Comparison of ENCODE assay signal across 1 fruit fly cellular context in genomic region chrX:19697255-19697877, dm6.
TF ChIP-seq lines count a peak whose summit lies in the region.

No protein-coding gene starts in this region.

TF ChIP-seq in whole organism, embryonic, 481 proteins besides CTCF, POLR2A, EP300 and RAD21 (continued from another document and continues in another):
- no peak for TF ChIP-seq usp (GFP tag; optimal IDR thresholded peaks at IDR 0.05; lab: Kevin White, UChicago)
- peak; percentile 62 for TF ChIP-seq CG15479 (GFP tag; optimal IDR thresholded peaks at IDR 0.05; lab: Kevin White, UChicago)
- TF ChIP-seq Mad (GFP tag; optimal IDR thresholded peaks at IDR 0.05; lab: Kevin White, UChicago) = no peak
- TF ChIP-seq CG5180 (GFP tag; optimal IDR thresholded peaks at IDR 0.05; lab: Kevin White, UChicago) = no peak
- TF ChIP-seq Hsf (GFP tag; optimal IDR thresholded peaks at IDR 0.05; lab: Kevin White, UChicago) = no peak
- no peak for TF ChIP-seq wor (GFP tag; IDR thresholded peaks at IDR 0.05; lab: Robert Waterston, UW)
- TF ChIP-seq CG11398 (GFP tag; optimal IDR thresholded peaks at IDR 0.05; lab: Kevin White, UChicago) = no peak
- no peak for TF ChIP-seq CG17829 (tag; optimal IDR thresholded peaks at IDR 0.05; lab: Kevin White, UChicago)
- TF ChIP-seq grau (tag; optimal IDR thresholded peaks at IDR 0.05; lab: Kevin White, UChicago) = no peak
- TF ChIP-seq CG4424 (GFP tag; optimal IDR thresholded peaks at IDR 0.05; lab: Kevin White, UChicago) = no peak
- TF ChIP-seq ab (GFP tag; optimal IDR thresholded peaks at IDR 0.05; lab: Kevin White, UChicago) = no peak
- TF ChIP-seq nom (GFP tag; optimal IDR thresholded peaks at IDR 0.05; lab: Kevin White, UChicago) = peak; percentile 57
- TF ChIP-seq Nf-YA (GFP tag; IDR thresholded peaks at IDR 0.05; lab: Robert Waterston, UW) = no peak
- no peak for TF ChIP-seq CG10565 (GFP tag; optimal IDR thresholded peaks at IDR 0.05; lab: Kevin White, UChicago)
- no peak for TF ChIP-seq Neu2 (GFP tag; optimal IDR thresholded peaks at IDR 0.05; lab: Kevin White, UChicago; ENCODE audit: borderline replicate concordance)
- TF ChIP-seq CG6765 (GFP tag; optimal IDR thresholded peaks at IDR 0.05; lab: Kevin White, UChicago) = no peak
- peak; percentile 44 for TF ChIP-seq CG15696 (tag; optimal IDR thresholded peaks at IDR 0.05; lab: Kevin White, UChicago)
- no peak for TF ChIP-seq CG1024 (GFP tag; IDR thresholded peaks at IDR 0.05; lab: Robert Waterston, UW)
- no peak for TF ChIP-seq Ravus (GFP tag; IDR thresholded peaks at IDR 0.05; lab: Robert Waterston, UW)
- no peak for TF ChIP-seq CG3847 (GFP tag; IDR thresholded peaks at IDR 0.05; lab: Robert Waterston, UW)
- TF ChIP-seq Opbp (GFP tag; IDR thresholded peaks at IDR 0.05; lab: Robert Waterston, UW; ENCODE audit: partially characterized antibody) = no peak
- TF ChIP-seq grn (GFP tag; optimal IDR thresholded peaks at IDR 0.05; lab: Kevin White, UChicago) = no peak
- TF ChIP-seq CG10209 (GFP tag; optimal IDR thresholded peaks at IDR 0.05; lab: Kevin White, UChicago) = peak; percentile 3
- TF ChIP-seq Dref (GFP tag; IDR thresholded peaks at IDR 0.05; lab: Robert Waterston, UW) = no peak
- no peak for TF ChIP-seq cad (GFP tag; optimal IDR thresholded peaks at IDR 0.05; lab: Kevin White, UChicago)
- TF ChIP-seq Mrtf (GFP tag; IDR thresholded peaks at IDR 0.05; lab: Robert Waterston, UW) = no peak
- no peak for TF ChIP-seq MBD-R2 (GFP tag; IDR thresholded peaks at IDR 0.05; lab: Robert Waterston, UW)
- no peak for TF ChIP-seq az2 (GFP tag; optimal IDR thresholded peaks at IDR 0.05; lab: Kevin White, UChicago)
- no peak for TF ChIP-seq CG12744 (GFP tag; optimal IDR thresholded peaks at IDR 0.05; lab: Kevin White, UChicago)
- no peak for TF ChIP-seq maf-S (GFP tag; optimal IDR thresholded peaks at IDR 0.05; lab: Kevin White, UChicago)
- peak; percentile 23 for TF ChIP-seq fru (optimal IDR thresholded peaks at IDR 0.05; lab: Kevin White, UChicago)
- TF ChIP-seq toy (GFP tag; IDR thresholded peaks at IDR 0.05; lab: Robert Waterston, UW) = no peak
- no peak for TF ChIP-seq eyg (GFP tag; optimal IDR thresholded peaks at IDR 0.05; lab: Kevin White, UChicago)
- no peak for TF ChIP-seq E2f1 (GFP tag; IDR thresholded peaks at IDR 0.05; lab: Robert Waterston, UW)
- no peak for TF ChIP-seq CG2129 (GFP tag; IDR thresholded peaks at IDR 0.05; lab: Robert Waterston, UW; ENCODE audit: partially characterized antibody)
- TF ChIP-seq twi (tag; optimal IDR thresholded peaks at IDR 0.05; lab: Kevin White, UChicago) = no peak
- no peak for TF ChIP-seq sens-2 (GFP tag; IDR thresholded peaks at IDR 0.05; lab: Robert Waterston, UW)
- no peak for TF ChIP-seq slbo (GFP tag; IDR thresholded peaks at IDR 0.05; lab: Robert Waterston, UW)
- no peak for TF ChIP-seq sna (GFP tag; IDR thresholded peaks at IDR 0.05; lab: Robert Waterston, UW; ENCODE audit: partially characterized antibody)
- no peak for TF ChIP-seq CG17612 (GFP tag; IDR thresholded peaks at IDR 0.05; lab: Robert Waterston, UW)
- TF ChIP-seq chinmo (GFP tag; IDR thresholded peaks at IDR 0.05; lab: Robert Waterston, UW; ENCODE audit: partially characterized antibody) = 0 out of 4 replicates have a peak, but pooled peaks have one; percentile 61
- TF ChIP-seq Aef1 (GFP tag; IDR thresholded peaks at IDR 0.05; lab: Robert Waterston, UW) = no peak
- TF ChIP-seq HLH3B (GFP tag; IDR thresholded peaks at IDR 0.05; lab: Robert Waterston, UW) = peak; percentile 26; the same call in 1 of the 2 replicates
- TF ChIP-seq CG8089 (GFP tag; optimal IDR thresholded peaks at IDR 0.05; lab: Kevin White, UChicago) = no peak
- no peak for TF ChIP-seq Atf3 (GFP tag; optimal IDR thresholded peaks at IDR 0.05; lab: Kevin White, UChicago)
- no peak for TF ChIP-seq gcm (GFP tag; optimal IDR thresholded peaks at IDR 0.05; lab: Kevin White, UChicago)
- peak; percentile 37 for TF ChIP-seq YL-1 (GFP tag; optimal IDR thresholded peaks at IDR 0.05; lab: Kevin White, UChicago)
- no peak for TF ChIP-seq CG11560 (tag; IDR thresholded peaks at IDR 0.05; lab: Robert Waterston, UW)
- TF ChIP-seq HLHmδ (GFP tag; optimal IDR thresholded peaks at IDR 0.05; lab: Kevin White, UChicago) = peak; percentile 39
- no peak for TF ChIP-seq Ets97D (GFP tag; optimal IDR thresholded peaks at IDR 0.05; lab: Kevin White, UChicago)
- TF ChIP-seq unc-4 (GFP tag; IDR thresholded peaks at IDR 0.05; lab: Robert Waterston, UW; ENCODE audit: partially characterized antibody) = no peak
- TF ChIP-seq Sry-δ (GFP tag; optimal IDR thresholded peaks at IDR 0.05; lab: Kevin White, UChicago) = no peak
- TF ChIP-seq CG3281 (GFP tag; optimal IDR thresholded peaks at IDR 0.05; lab: Kevin White, UChicago) = no peak
- TF ChIP-seq en (GFP tag; optimal IDR thresholded peaks at IDR 0.05; lab: Kevin White, UChicago) = no peak
- no peak for TF ChIP-seq jigr1 (GFP tag; IDR thresholded peaks at IDR 0.05; lab: Robert Waterston, UW)
- peak; percentile 24 for TF ChIP-seq jumu (GFP tag; optimal IDR thresholded peaks at IDR 0.05; lab: Kevin White, UChicago)
- no peak for TF ChIP-seq CG13894 (tag; optimal IDR thresholded peaks at IDR 0.05; lab: Kevin White, UChicago)
- TF ChIP-seq CG11093 (GFP tag; IDR thresholded peaks at IDR 0.05; lab: Robert Waterston, UW) = no peak
- no peak for TF ChIP-seq TFAM (GFP tag; optimal IDR thresholded peaks at IDR 0.05; lab: Kevin White, UChicago)
- TF ChIP-seq CG3726 (GFP tag; IDR thresholded peaks at IDR 0.05; lab: Robert Waterston, UW) = no peak
- peak; percentile 11 for TF ChIP-seq Bdp1 (GFP tag; optimal IDR thresholded peaks at IDR 0.05; lab: Kevin White, UChicago)
- no peak for TF ChIP-seq CG1529 (GFP tag; optimal IDR thresholded peaks at IDR 0.05; lab: Kevin White, UChicago)
- TF ChIP-seq CG17186 (GFP tag; optimal IDR thresholded peaks at IDR 0.05; lab: Kevin White, UChicago) = no peak
- peak; percentile 1 for TF ChIP-seq CG16863 (GFP tag; optimal IDR thresholded peaks at IDR 0.05; lab: Kevin White, UChicago)
- no peak for TF ChIP-seq dpn (GFP tag; optimal IDR thresholded peaks at IDR 0.05; lab: Kevin White, UChicago)
- TF ChIP-seq Dfd (GFP tag; optimal IDR thresholded peaks at IDR 0.05; lab: Kevin White, UChicago) = no peak
- TF ChIP-seq ash1 (GFP tag; optimal IDR thresholded peaks at IDR 0.05; lab: Kevin White, UChicago) = no peak
- no peak for TF ChIP-seq stwl (tag; optimal IDR thresholded peaks at IDR 0.05; lab: Kevin White, UChicago)
- no peak for TF ChIP-seq Xbp1 (GFP tag; optimal IDR thresholded peaks at IDR 0.05; lab: Kevin White, UChicago)
- TF ChIP-seq ttk (GFP tag; IDR thresholded peaks at IDR 0.05; lab: Robert Waterston, UW) = no peak
- TF ChIP-seq CG2712 (tag; optimal IDR thresholded peaks at IDR 0.05; lab: Kevin White, UChicago) = peak; percentile 3
- TF ChIP-seq pan (optimal IDR thresholded peaks at IDR 0.05; lab: Kevin White, UChicago) = no peak
- no peak for TF ChIP-seq pan (GFP tag; optimal IDR thresholded peaks at IDR 0.05 in 1 of 2, IDR thresholded peaks at IDR 0.05 in 1 of 2)
- TF ChIP-seq klu (GFP tag; IDR thresholded peaks at IDR 0.05; lab: Robert Waterston, UW) = no peak
- TF ChIP-seq CG9932 (GFP tag; IDR thresholded peaks at IDR 0.05; lab: Robert Waterston, UW) = no peak
- TF ChIP-seq slou (GFP tag; optimal IDR thresholded peaks at IDR 0.05; lab: Kevin White, UChicago) = no peak
- TF ChIP-seq Awh (GFP tag; IDR thresholded peaks at IDR 0.05; lab: Robert Waterston, UW) = no peak
- TF ChIP-seq Oaz (GFP tag; IDR thresholded peaks at IDR 0.05; lab: Robert Waterston, UW) = no peak
- TF ChIP-seq zfh1 (GFP tag; IDR thresholded peaks at IDR 0.05; lab: Robert Waterston, UW) = 0 out of 3 replicates have a peak, but pooled peaks have one; percentile 27
- TF ChIP-seq ara (GFP tag; IDR thresholded peaks at IDR 0.05; lab: Robert Waterston, UW) = peak; percentile 21; the same call in 1 of the 2 replicates
- TF ChIP-seq crp (GFP tag; optimal IDR thresholded peaks at IDR 0.05; lab: Kevin White, UChicago) = no peak
- no peak for TF ChIP-seq prd (optimal IDR thresholded peaks at IDR 0.05; lab: Kevin White, UChicago)
- TF ChIP-seq prd (GFP tag; IDR thresholded peaks at IDR 0.05; lab: Robert Waterston, UW) = no peak
- TF ChIP-seq D (optimal IDR thresholded peaks at IDR 0.05; lab: Kevin White, UChicago) = no peak
- TF ChIP-seq D (GFP tag; optimal IDR thresholded peaks at IDR 0.05; lab: Kevin White, UChicago) = no peak
- TF ChIP-seq CG11456 (GFP tag; IDR thresholded peaks at IDR 0.05; lab: Robert Waterston, UW) = 0 out of 3 replicates have a peak, but pooled peaks have one; percentile 22
- TF ChIP-seq CG32532 (GFP tag; IDR thresholded peaks at IDR 0.05; lab: Robert Waterston, UW) = no peak
- TF ChIP-seq h (optimal IDR thresholded peaks at IDR 0.05; lab: Kevin White, UChicago) = no peak
- peak; percentile 76 for TF ChIP-seq Elba2 (GFP tag; optimal IDR thresholded peaks at IDR 0.05; lab: Kevin White, UChicago)
- TF ChIP-seq CG18764 (GFP tag; optimal IDR thresholded peaks at IDR 0.05; lab: Kevin White, UChicago) = no peak
- TF ChIP-seq z (GFP tag; IDR thresholded peaks at IDR 0.05; lab: Robert Waterston, UW) = no peak
- TF ChIP-seq CG7963 (GFP tag; IDR thresholded peaks at IDR 0.05; lab: Robert Waterston, UW; ENCODE audit: partially characterized antibody) = no peak
- TF ChIP-seq Trl (optimal IDR thresholded peaks at IDR 0.05; lab: Kevin White, UChicago) = peak in 1 of 2 experiments; percentile 10
- no peak for TF ChIP-seq Trl (GFP tag; optimal IDR thresholded peaks at IDR 0.05; lab: Kevin White, UChicago)
- no peak for TF ChIP-seq CG18599 (GFP tag; optimal IDR thresholded peaks at IDR 0.05; lab: Kevin White, UChicago)
- no peak for TF ChIP-seq CG8281 (tag; optimal IDR thresholded peaks at IDR 0.05; lab: Kevin White, UChicago)
- no peak for TF ChIP-seq abd-A (tag; optimal IDR thresholded peaks at IDR 0.05; lab: Kevin White, UChicago)
- no peak for TF ChIP-seq CG8765 (GFP tag; IDR thresholded peaks at IDR 0.05; lab: Robert Waterston, UW)
- TF ChIP-seq Usf (GFP tag; optimal IDR thresholded peaks at IDR 0.05; lab: Kevin White, UChicago) = no peak
- no peak for TF ChIP-seq CG3995 (GFP tag; optimal IDR thresholded peaks at IDR 0.05; lab: Kevin White, UChicago)
- TF ChIP-seq HLH4C (GFP tag; IDR thresholded peaks at IDR 0.05; lab: Robert Waterston, UW; ENCODE audit: partially characterized antibody) = no peak
- no peak for TF ChIP-seq CG18476 (GFP tag; optimal IDR thresholded peaks at IDR 0.05; lab: Kevin White, UChicago)
- no peak for TF ChIP-seq CG9797 (GFP tag; optimal IDR thresholded peaks at IDR 0.05; lab: Kevin White, UChicago)
- TF ChIP-seq chm (GFP tag; IDR thresholded peaks at IDR 0.05; lab: Robert Waterston, UW) = no peak
- TF ChIP-seq aop (GFP tag; IDR thresholded peaks at IDR 0.05; lab: Robert Waterston, UW) = no peak
- peak; percentile 98 for TF ChIP-seq cg (GFP tag; optimal IDR thresholded peaks at IDR 0.05; lab: Kevin White, UChicago)
- TF ChIP-seq vfl (GFP tag; optimal IDR thresholded peaks at IDR 0.05; lab: Kevin White, UChicago) = no peak
- no peak for TF ChIP-seq croc (GFP tag; conservative IDR thresholded peaks at IDR 0.05; lab: Robert Waterston, UW)
- TF ChIP-seq tx (GFP tag; optimal IDR thresholded peaks at IDR 0.05; lab: Kevin White, UChicago) = no peak
- no peak for TF ChIP-seq pb (GFP tag; optimal IDR thresholded peaks at IDR 0.05; lab: Kevin White, UChicago)
- no peak for TF ChIP-seq CG4404 (GFP tag; IDR thresholded peaks at IDR 0.05; lab: Robert Waterston, UW)
- TF ChIP-seq pfk (GFP tag; optimal IDR thresholded peaks at IDR 0.05; lab: Kevin White, UChicago) = no peak
- TF ChIP-seq CG11723 (GFP tag; optimal IDR thresholded peaks at IDR 0.05; lab: Kevin White, UChicago) = no peak
- no peak for TF ChIP-seq Camta (GFP tag; optimal IDR thresholded peaks at IDR 0.05; lab: Kevin White, UChicago)
- TF ChIP-seq CG12299 (tag; optimal IDR thresholded peaks at IDR 0.05; lab: Kevin White, UChicago) = no peak
- peak; percentile 42 for TF ChIP-seq CG10543 (GFP tag; optimal IDR thresholded peaks at IDR 0.05; lab: Kevin White, UChicago)
- TF ChIP-seq row (GFP tag; IDR thresholded peaks at IDR 0.05; lab: Robert Waterston, UW) = no peak
- TF ChIP-seq disco-r (GFP tag; optimal IDR thresholded peaks at IDR 0.05; lab: Kevin White, UChicago) = no peak
- no peak for TF ChIP-seq CG30403 (GFP tag; optimal IDR thresholded peaks at IDR 0.05; lab: Kevin White, UChicago)
- no peak for TF ChIP-seq Dad (GFP tag; optimal IDR thresholded peaks at IDR 0.05; lab: Kevin White, UChicago)
- TF ChIP-seq CG2202 (tag; optimal IDR thresholded peaks at IDR 0.05; lab: Kevin White, UChicago) = no peak
- peak; percentile 17 for TF ChIP-seq CG4617 (GFP tag; optimal IDR thresholded peaks at IDR 0.05; lab: Kevin White, UChicago; ENCODE audit: borderline replicate concordance)
- TF ChIP-seq CG13296 (GFP tag; optimal IDR thresholded peaks at IDR 0.05; lab: Kevin White, UChicago) = no peak
- no peak for TF ChIP-seq unpg (GFP tag; optimal IDR thresholded peaks at IDR 0.05; lab: Kevin White, UChicago)
- no peak for TF ChIP-seq Xrp1 (GFP tag; IDR thresholded peaks at IDR 0.05; lab: Robert Waterston, UW)
- TF ChIP-seq Fer1 (GFP tag; optimal IDR thresholded peaks at IDR 0.05; lab: Kevin White, UChicago) = no peak
- TF ChIP-seq CG8359 (GFP tag; optimal IDR thresholded peaks at IDR 0.05; lab: Kevin White, UChicago; ENCODE audit: borderline replicate concordance) = no peak
- no peak for TF ChIP-seq CG15269 (tag; optimal IDR thresholded peaks at IDR 0.05; lab: Kevin White, UChicago)
- no peak for TF ChIP-seq ind (GFP tag; optimal IDR thresholded peaks at IDR 0.05; lab: Kevin White, UChicago)
- TF ChIP-seq nerfin-1 (tag; optimal IDR thresholded peaks at IDR 0.05; lab: Kevin White, UChicago) = no peak
- TF ChIP-seq CG6654 (GFP tag; optimal IDR thresholded peaks at IDR 0.05; lab: Kevin White, UChicago) = no peak
- TF ChIP-seq sens (GFP tag; lab: Kevin White, UChicago) = peak; percentile 19
- no peak for TF ChIP-seq CG33213 (GFP tag; optimal IDR thresholded peaks at IDR 0.05; lab: Kevin White, UChicago)
- no peak for TF ChIP-seq mam (GFP tag; optimal IDR thresholded peaks at IDR 0.05; lab: Kevin White, UChicago)
- peak; percentile 93 for TF ChIP-seq Nf-YC (tag; optimal IDR thresholded peaks at IDR 0.05; lab: Kevin White, UChicago)
- no peak for TF ChIP-seq ssp (GFP tag; IDR thresholded peaks at IDR 0.05; lab: Robert Waterston, UW)
- peak; percentile 17 for TF ChIP-seq CG33557 (GFP tag; optimal IDR thresholded peaks at IDR 0.05; lab: Kevin White, UChicago)
- TF ChIP-seq zfh2 (GFP tag; optimal IDR thresholded peaks at IDR 0.05; lab: Kevin White, UChicago) = no peak
- no peak for TF ChIP-seq CG10147 (GFP tag; optimal IDR thresholded peaks at IDR 0.05; lab: Kevin White, UChicago)
